Worm (Caenorhabditis elegans) whole organism, late embryonic: ENCODE measurements around the gene srv-7.
A peak's percentile ranks its signal among the peaks of the same experiment; 100 is the strongest.

Experiments
- C08G9.2 ChIP-seq: sonication (generic microtip); optimal IDR thresholded peaks from 2 replicates; lab custom pipeline; 2016; ENCODE audit warnings: mild to moderate bottlenecking, missing genetic modification characterization, moderate library complexity, missing compliant biosample characterization
- K09A11.1 ChIP-seq: sonication (generic microtip); optimal IDR thresholded peaks from 2 replicates; lab custom pipeline; 2017; ENCODE audit warnings: antibody characterized with exemption, mild to moderate bottlenecking, missing genetic modification characterization, missing compliant biosample characterization; ENCODE audit not compliant: insufficient read depth
- Y22D7AL.16 ChIP-seq: sonication (generic microtip); optimal IDR thresholded peaks from 2 replicates; lab custom pipeline; 2016; ENCODE audit warnings: missing genetic modification characterization, missing compliant biosample characterization
- ahr-1 ChIP-seq: sonication (generic microtip); optimal IDR thresholded peaks from 2 replicates; lab custom pipeline; 2016; ENCODE audit warnings: missing genetic modification characterization, missing compliant biosample characterization
- ama-1 ChIP-seq: fragments of 150-350 bp; optimal IDR thresholded peaks from 2 replicates; lab custom pipeline; 2014
- ceh-19 ChIP-seq: fragments of 200-800 bp; sonication (Bioruptor generic); optimal IDR thresholded peaks from 2 replicates; lab custom pipeline; 2018; ENCODE audit warnings: mild to moderate bottlenecking, missing genetic modification characterization, missing compliant biosample characterization
- ceh-2 ChIP-seq: sonication (generic microtip); optimal IDR thresholded peaks from 2 replicates; lab custom pipeline; 2016; ENCODE audit warnings: missing genotype, missing genetic modification characterization, missing compliant biosample characterization
- ceh-24 ChIP-seq: sonication (generic microtip); optimal IDR thresholded peaks from 2 replicates; lab custom pipeline; 2016; ENCODE audit warnings: mild to moderate bottlenecking, missing genetic modification characterization, missing compliant biosample characterization
- ceh-30 ChIP-seq: fragments of 150-350 bp; optimal IDR thresholded peaks from 2 replicates; lab custom pipeline; 2014; ENCODE audit warnings: missing biosample characterization, missing genetic modification characterization
- ceh-31 ChIP-seq: sonication (generic microtip); optimal IDR thresholded peaks from 2 replicates; lab custom pipeline; 2016; ENCODE audit warnings: missing genetic modification characterization, missing compliant biosample characterization
- ceh-45 ChIP-seq: fragments of 200-800 bp; sonication (Bioruptor generic); IDR thresholded peaks from 2 replicates; pipeline ENCODE4 v1.3.6; 2022; ENCODE audit warnings: missing genetic modification reagents, missing genetic modification characterization, missing compliant biosample characterization
- ceh-6 ChIP-seq: fragments of 200-800 bp; sonication (Bioruptor generic); optimal IDR thresholded peaks from 2 replicates; lab custom pipeline; 2018; ENCODE audit warnings: mild to moderate bottlenecking, missing genetic modification characterization, missing compliant biosample characterization
- dve-1 ChIP-seq: sonication (generic microtip); optimal IDR thresholded peaks from 2 replicates; lab custom pipeline; 2017; ENCODE audit warnings: antibody characterized with exemption, mild to moderate bottlenecking, missing genetic modification characterization, missing compliant biosample characterization
- ets-4 ChIP-seq: sonication (generic microtip); optimal IDR thresholded peaks from 2 replicates; lab custom pipeline; 2016; ENCODE audit warnings: missing genetic modification characterization, missing compliant biosample characterization
- eyg-1 ChIP-seq: sonication (generic microtip); optimal IDR thresholded peaks from 2 replicates; lab custom pipeline; 2016; ENCODE audit warnings: missing genotype, missing genetic modification characterization, missing compliant biosample characterization
- fax-1 ChIP-seq: sonication (generic microtip); optimal IDR thresholded peaks from 2 replicates; lab custom pipeline; 2016; ENCODE audit warnings: missing genotype, missing genetic modification characterization, missing compliant biosample characterization
- fkh-6 ChIP-seq: sonication (generic microtip); optimal IDR thresholded peaks from 2 replicates; lab custom pipeline; 2016; ENCODE audit warnings: missing genetic modification characterization, missing compliant biosample characterization
- hlh-15 ChIP-seq: sonication (generic microtip); optimal IDR thresholded peaks from 2 replicates; lab custom pipeline; 2016; ENCODE audit warnings: missing genetic modification characterization, missing compliant biosample characterization
- hlh-30 ChIP-seq: sonication (generic microtip); optimal IDR thresholded peaks from 2 replicates; lab custom pipeline; 2017; ENCODE audit warnings: antibody characterized with exemption, missing genetic modification characterization, missing compliant biosample characterization; ENCODE audit not compliant: insufficient read depth
- hlh-6 ChIP-seq: sonication (generic microtip); optimal IDR thresholded peaks from 2 replicates; lab custom pipeline; 2016; ENCODE audit warnings: missing genotype, missing genetic modification characterization, missing compliant biosample characterization
- hlh-8 ChIP-seq: sonication (generic microtip); optimal IDR thresholded peaks from 2 replicates; lab custom pipeline; 2016; ENCODE audit warnings: missing genotype, missing genetic modification characterization, missing compliant biosample characterization
- lim-6 ChIP-seq: sonication (generic microtip); optimal IDR thresholded peaks from 2 replicates; lab custom pipeline; 2016; ENCODE audit warnings: missing genetic modification characterization, missing compliant biosample characterization
- lin-11 ChIP-seq: fragments of 200-800 bp; sonication (Bioruptor generic); optimal IDR thresholded peaks from 2 replicates; lab custom pipeline; 2018; ENCODE audit warnings: mild to moderate bottlenecking, missing genetic modification characterization, missing compliant biosample characterization
- madf-2 ChIP-seq: sonication (generic microtip); optimal IDR thresholded peaks from 2 replicates; lab custom pipeline; 2017; ENCODE audit warnings: missing genetic modification characterization, missing compliant biosample characterization
- nfya-1 ChIP-seq: sonication (generic microtip); optimal IDR thresholded peaks from 2 replicates; lab custom pipeline; 2017; ENCODE audit warnings: missing genetic modification characterization, mild to moderate bottlenecking, missing compliant biosample characterization, antibody characterized with exemption, moderate library complexity
- nhr-232 ChIP-seq: sonication (generic microtip); optimal IDR thresholded peaks from 2 replicates; lab custom pipeline; 2016; ENCODE audit warnings: missing genetic modification characterization, missing compliant biosample characterization
- odd-2 ChIP-seq: sonication (generic microtip); optimal IDR thresholded peaks from 2 replicates; lab custom pipeline; 2017; ENCODE audit warnings: antibody characterized with exemption, mild to moderate bottlenecking, missing genetic modification characterization, missing compliant biosample characterization
- pat-9 ChIP-seq: fragments of 200-800 bp; sonication (Bioruptor generic); optimal IDR thresholded peaks from 2 replicates; lab custom pipeline; 2018; ENCODE audit warnings: mild to moderate bottlenecking, missing genetic modification characterization, moderate library complexity, missing compliant biosample characterization
- pax-1 ChIP-seq: fragments of 150-350 bp; optimal IDR thresholded peaks from 2 replicates; lab custom pipeline; 2014; ENCODE audit warnings: missing biosample characterization, missing genetic modification characterization
- pha-2 ChIP-seq: sonication (generic microtip); optimal IDR thresholded peaks from 2 replicates; lab custom pipeline; 2017; ENCODE audit warnings: mild to moderate bottlenecking, missing genetic modification characterization, missing compliant biosample characterization
- pqm-1 ChIP-seq: sonication (generic microtip); optimal IDR thresholded peaks from 2 replicates; lab custom pipeline; 2016; ENCODE audit warnings: missing genetic modification characterization, missing compliant biosample characterization
- pros-1 ChIP-seq: fragments of 150-350 bp; optimal IDR thresholded peaks from 2 replicates; lab custom pipeline; 2014; ENCODE audit warnings: missing biosample characterization, missing genetic modification reagents, missing genetic modification characterization
- ref-2 ChIP-seq: sonication (generic microtip); optimal IDR thresholded peaks from 2 replicates; lab custom pipeline; 2016; ENCODE audit warnings: missing genetic modification characterization, missing compliant biosample characterization
- rnt-1 ChIP-seq: sonication (generic microtip); optimal IDR thresholded peaks from 2 replicates; lab custom pipeline; 2016; ENCODE audit warnings: missing genetic modification characterization, missing compliant biosample characterization
- sdc-2 ChIP-seq: sonication (generic microtip); optimal IDR thresholded peaks from 2 replicates; lab custom pipeline; 2016; ENCODE audit warnings: missing genotype, missing genetic modification characterization, missing compliant biosample characterization
- syd-9 ChIP-seq: sonication (generic microtip); optimal IDR thresholded peaks from 2 replicates; lab custom pipeline; 2016; ENCODE audit warnings: mild to moderate bottlenecking, missing genetic modification characterization, moderate library complexity, missing compliant biosample characterization
- tbx-2 ChIP-seq: sonication (generic microtip); optimal IDR thresholded peaks from 2 replicates; lab custom pipeline; 2016; ENCODE audit warnings: missing genetic modification characterization, missing compliant biosample characterization
- unc-42 ChIP-seq: sonication (generic microtip); optimal IDR thresholded peaks from 2 replicates; lab custom pipeline; 2016; ENCODE audit warnings: missing genotype, missing genetic modification characterization, missing compliant biosample characterization
- unc-55 ChIP-seq: sonication (generic microtip); optimal IDR thresholded peaks from 2 replicates; lab custom pipeline; 2017; ENCODE audit warnings: missing biosample characterization, missing genetic modification reagents, missing genetic modification characterization
- unc-86 ChIP-seq: sonication (generic microtip); optimal IDR thresholded peaks from 2 replicates; lab custom pipeline; 2016; ENCODE audit warnings: missing genetic modification characterization, missing compliant biosample characterization
- zip-5 ChIP-seq: sonication (generic microtip); optimal IDR thresholded peaks from 2 replicates; lab custom pipeline; 2016; ENCODE audit warnings: missing genetic modification characterization, missing compliant biosample characterization
- ztf-16 ChIP-seq: sonication (generic microtip); optimal IDR thresholded peaks from 2 replicates; lab custom pipeline; 2017; ENCODE audit warnings: missing genetic modification characterization, missing compliant biosample characterization

srv-7 gene

ce11 chrX:5639562-5639961, 8.2 kb downstream of the srv-7 start:
- no peak for TF ChIP-seq ceh-19
- no peak for TF ChIP-seq K09A11.1 (tag; lab: Kevin White, UChicago)
- no peak for TF ChIP-seq unc-55 (GFP tag; lab: Kevin White, UChicago)
- TF ChIP-seq ceh-45: no peak
- no peak for TF ChIP-seq ahr-1
- no peak for TF ChIP-seq madf-2 (tag; lab: Kevin White, UChicago)

- no peak for TF ChIP-seq eyg-1
- TF ChIP-seq unc-55 (GFP tag; lab: Kevin White, UChicago): no peak
- TF ChIP-seq ceh-31 (tag; lab: Kevin White, UChicago): no peak
- no peak for TF ChIP-seq ceh-24
- no peak for TF ChIP-seq madf-2 (tag; lab: Kevin White, UChicago)
- no peak for TF ChIP-seq ceh-30 (tag; lab: Kevin White, UChicago)
- no peak for TF ChIP-seq pha-2
- TF ChIP-seq Y22D7AL.16: no peak
- TF ChIP-seq pqm-1: no peak
- TF ChIP-seq lim-6 (tag; lab: Kevin White, UChicago): no peak
- TF ChIP-seq zip-5 (tag; lab: Kevin White, UChicago): no peak
- TF ChIP-seq ceh-2 (tag; lab: Kevin White, UChicago): no peak
- no peak for TF ChIP-seq ceh-6 (GFP tag; lab: Kevin White, UChicago)
These were observed 16.2 kb downstream of the srv-7 start, which contains the start of gene T22B7.8 for ce11 chrX:5631626-5632025. Gene T22B7.8 (plus strand): TSS chrX:5631926.

- TF ChIP-seq pat-9 (no peak), pqm-1 (no peak), ceh-31 (tag; lab: Kevin White, UChicago) (no peak), sdc-2 (tag; lab: Kevin White, UChicago) (no peak), nhr-232 (tag; lab: Kevin White, UChicago) (no peak), syd-9 (tag; lab: Kevin White, UChicago) (no peak), hlh-15 (tag; lab: Kevin White, UChicago) (no peak), pros-1 (tag; lab: Kevin White, UChicago) (no peak), ets-4 (tag; lab: Kevin White, UChicago) (no peak), dve-1 (tag; lab: Kevin White, UChicago) (no peak), fkh-6 (tag; lab: Kevin White, UChicago) (no peak), C08G9.2 (tag; lab: Kevin White, UChicago) (no peak), zip-5 (tag; lab: Kevin White, UChicago) (no peak), hlh-6 (tag; lab: Kevin White, UChicago) (no peak), hlh-8 (tag; lab: Kevin White, UChicago) (no peak), ztf-16 (tag; lab: Kevin White, UChicago) (no peak), ref-2 (no peak), fax-1 (no peak), pax-1 (tag; lab: Kevin White, UChicago) (no peak)
These were observed 16.8 kb downstream of the srv-7 start for ce11 chrX:5631008-5631407.

ce11 chrX:5629941-5630340, 17.8 kb downstream of the srv-7 start, which contains the start of gene argn-1:
Gene argn-1 (plus strand): TSS chrX:5630023.
- TF ChIP-seq lin-11 (tag; lab: Kevin White, UChicago): no peak
- peak; percentile 9 for TF ChIP-seq hlh-30 (tag; lab: Kevin White, UChicago)
- TF ChIP-seq ceh-19: no peak
- TF ChIP-seq Y22D7AL.16: no peak

- TF ChIP-seq unc-42 (tag; lab: Kevin White, UChicago) (no peak), pat-9 (no peak), rnt-1 (tag; lab: Kevin White, UChicago) (no peak), zip-5 (tag; lab: Kevin White, UChicago) (no peak), eyg-1 (no peak), tbx-2 (tag; lab: Kevin White, UChicago) (no peak), pax-1 (tag; lab: Kevin White, UChicago) (no peak), nfya-1 (tag; lab: Kevin White, UChicago) (no peak), odd-2 (tag; lab: Kevin White, UChicago) (no peak), unc-86 (tag; lab: Kevin White, UChicago) (no peak), ama-1 (lab: Kevin White, UChicago) (no peak), ahr-1 (no peak)
These were observed 19.3 kb downstream of the srv-7 start for ce11 chrX:5628432-5628977.
